Fruit fly (Drosophila melanogaster): ENCODE results near the gene nesd.

dm6 chr2L:20084785-20085555 lies 8.8 kb upstream of the nesd start, which contains the start of gene fok:
- TF ChIP-seq OdsH (GFP tag; optimal IDR thresholded peaks at IDR 0.05) = peak; percentile 97
- peak; percentile 93 for TF ChIP-seq CG11294 (GFP tag; IDR thresholded peaks at IDR 0.05)
- TF ChIP-seq CG10631 (GFP tag; optimal IDR thresholded peaks at IDR 0.05) = peak; percentile 97
- TF ChIP-seq CG6163 (GFP tag; IDR thresholded peaks at IDR 0.05) = peak; percentile 96
- peak; percentile 97 for TF ChIP-seq Hr39 (GFP tag; optimal IDR thresholded peaks at IDR 0.05)
- peak; percentile 98 for TF ChIP-seq Eip93F (GFP tag; optimal IDR thresholded peaks at IDR 0.05)
- peak; percentile 93 for TF ChIP-seq CG4318 (GFP tag; optimal IDR thresholded peaks at IDR 0.05)
- peak; percentile 95 for TF ChIP-seq CG9139 (GFP tag; optimal IDR thresholded peaks at IDR 0.05)
- TF ChIP-seq CG10669 (GFP tag; optimal IDR thresholded peaks at IDR 0.05) = peak; percentile 97
- TF ChIP-seq CG6808 (GFP tag; optimal IDR thresholded peaks at IDR 0.05) = peak; percentile 98
- peak; percentile 91 for TF ChIP-seq fd85E (GFP tag; optimal IDR thresholded peaks at IDR 0.05)
- TF ChIP-seq Smox (GFP tag; optimal IDR thresholded peaks at IDR 0.05) = peak; percentile 98
- peak; percentile 92 for TF ChIP-seq Gug (GFP tag; IDR thresholded peaks at IDR 0.05)
- peak; percentile 95 for TF ChIP-seq Sox15 (GFP tag; optimal IDR thresholded peaks at IDR 0.05)
